Fruit fly (Drosophila melanogaster): ENCODE measurements around the gene CG18746.

CG18746 gene

DNA sequence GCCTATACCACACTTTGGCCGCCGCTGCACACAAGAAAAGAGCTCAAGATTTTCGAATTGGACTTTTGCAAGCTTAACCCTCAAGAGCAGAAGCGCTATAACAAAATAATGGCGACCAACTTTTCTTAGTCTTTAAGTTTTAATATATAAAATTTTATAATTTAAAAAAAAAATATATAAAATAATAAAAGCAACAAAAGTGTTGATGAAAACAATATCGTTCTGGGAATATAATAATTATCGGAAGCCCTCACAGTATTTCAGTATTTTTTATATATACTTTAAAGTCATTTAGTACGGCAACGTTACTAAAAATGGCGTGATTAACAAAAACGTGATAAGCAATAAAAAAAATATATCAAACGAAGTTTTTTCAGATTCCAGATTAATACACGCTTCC lies 30.5 kb downstream of the CG18746 start, which contains the start of gene Sp7:
Gene Sp7, plus strand, starts transcription at position 301 of the 400 bp plus-strand sequence.
- TF ChIP-seq Myc (optimal IDR thresholded peaks at IDR 0.05) (no peak), Abd-B (GFP tag; optimal IDR thresholded peaks at IDR 0.05) (no peak), Jra (GFP tag; optimal IDR thresholded peaks at IDR 0.05) (no peak), dl (GFP tag; optimal IDR thresholded peaks at IDR 0.05; ENCODE audit: insufficient read depth in 1 of 2, partially characterized antibody in 2 of 2) (no peak), Rel (GFP tag; optimal IDR thresholded peaks at IDR 0.05) (no peak), Rel (tag; optimal IDR thresholded peaks at IDR 0.05) (no peak), Mio (GFP tag; optimal IDR thresholded peaks at IDR 0.05) (no peak), woc (GFP tag; optimal IDR thresholded peaks at IDR 0.05) (no peak), tai (GFP tag; optimal IDR thresholded peaks at IDR 0.05) (no peak), sage (GFP tag; optimal IDR thresholded peaks at IDR 0.05) (no peak), CrebA (GFP tag; optimal IDR thresholded peaks at IDR 0.05; ENCODE audit: borderline replicate concordance) (no peak), Hr78 (GFP tag; optimal IDR thresholded peaks at IDR 0.05) (no peak), dsf (GFP tag; optimal IDR thresholded peaks at IDR 0.05; ENCODE audit: borderline replicate concordance) (no peak)

DNA sequence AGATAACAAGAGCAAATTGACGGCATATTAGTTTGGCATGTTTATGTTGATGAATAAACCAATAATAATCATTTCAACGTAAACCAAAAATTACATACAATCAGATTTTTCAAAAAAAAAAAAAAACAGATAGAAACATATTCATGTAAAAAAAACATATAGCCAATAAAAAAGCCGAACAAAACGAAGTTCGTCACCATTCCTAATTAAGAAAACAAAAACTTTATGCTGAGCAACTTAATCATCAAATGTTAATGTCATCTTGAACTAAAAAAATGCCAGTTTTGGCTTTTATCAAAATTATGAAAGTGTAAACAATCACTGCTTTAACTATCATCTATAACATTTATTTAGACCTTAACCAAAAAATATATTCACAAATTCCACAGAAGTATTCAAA lies 32.2 kb downstream of the CG18746 start, which contains the start of gene CG10919:
Gene CG10919, plus strand, starts transcription at position 301 of the 400 bp plus-strand sequence.
- no peak for TF ChIP-seq Hnf4 (GFP tag; optimal IDR thresholded peaks at IDR 0.05)

DNA sequence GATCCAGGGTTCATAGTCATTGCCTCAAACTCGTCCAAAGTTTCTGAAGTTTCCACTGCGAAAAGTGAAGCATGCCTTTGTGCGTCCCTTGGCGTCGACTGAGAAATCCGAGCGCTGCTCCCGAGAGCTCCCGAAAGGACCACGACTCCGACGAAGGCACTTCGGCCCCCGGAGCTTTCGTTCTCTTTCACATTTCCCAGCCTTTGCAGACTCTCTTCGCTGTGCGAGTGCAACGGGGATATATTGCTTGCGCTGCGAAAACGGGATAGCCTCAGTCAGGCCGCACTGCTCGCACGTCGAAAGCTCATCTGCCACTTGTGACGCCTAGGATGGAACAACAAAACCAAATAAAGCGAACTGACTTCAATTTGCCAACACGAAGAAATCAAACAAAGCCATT lies 36.5 kb downstream of the CG18746 start:
- no peak for TF ChIP-seq lola (GFP tag; optimal IDR thresholded peaks at IDR 0.05)
- TF ChIP-seq Hr78 (GFP tag; optimal IDR thresholded peaks at IDR 0.05), result no peak
- no peak for TF ChIP-seq CG32264 (GFP tag; optimal IDR thresholded peaks at IDR 0.05)
- TF ChIP-seq tai (GFP tag; optimal IDR thresholded peaks at IDR 0.05), result no peak
- TF ChIP-seq usp (GFP tag; optimal IDR thresholded peaks at IDR 0.05), result no peak
- TF ChIP-seq OdsH (GFP tag; optimal IDR thresholded peaks at IDR 0.05), result no peak
- TF ChIP-seq Mio (GFP tag; optimal IDR thresholded peaks at IDR 0.05), result no peak
- no peak for TF ChIP-seq Hr83 (GFP tag; optimal IDR thresholded peaks at IDR 0.05; ENCODE audit: poor library complexity, severe bottlenecking)
- TF ChIP-seq rgr (GFP tag; optimal IDR thresholded peaks at IDR 0.05), result no peak
- no peak for TF ChIP-seq pan (optimal IDR thresholded peaks at IDR 0.05)
- TF ChIP-seq dsf (GFP tag; optimal IDR thresholded peaks at IDR 0.05; ENCODE audit: borderline replicate concordance), result no peak
- no peak for TF ChIP-seq fru (GFP tag; optimal IDR thresholded peaks at IDR 0.05)
- no peak for TF ChIP-seq CrebA (GFP tag; optimal IDR thresholded peaks at IDR 0.05; ENCODE audit: borderline replicate concordance)
- TF ChIP-seq woc (GFP tag; optimal IDR thresholded peaks at IDR 0.05), result no peak
- no peak for TF ChIP-seq Rel (GFP tag; optimal IDR thresholded peaks at IDR 0.05)
- no peak for TF ChIP-seq Rel (tag; optimal IDR thresholded peaks at IDR 0.05)

DNA sequence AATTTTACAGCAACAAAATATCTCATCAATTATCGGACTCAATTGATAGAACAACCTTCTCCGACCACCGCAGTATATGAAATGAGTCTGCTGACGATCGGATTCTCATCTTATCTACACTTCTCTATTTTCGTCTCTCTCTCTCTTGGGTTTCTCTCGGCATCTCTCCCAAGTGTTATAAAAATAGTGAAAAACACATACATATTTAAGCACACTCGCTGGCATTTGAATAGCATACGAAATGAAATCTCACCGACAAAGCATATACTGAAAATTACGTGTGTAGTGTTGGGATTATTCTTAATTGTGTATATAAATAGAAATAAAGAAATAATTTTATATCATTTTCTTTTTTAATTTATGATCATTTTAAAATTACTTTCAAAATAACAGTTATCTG lies 40.0 kb downstream of the CG18746 start, which contains the start of gene pyd3:
Gene pyd3, minus strand, starts transcription at position 87 of the 400 bp plus-strand sequence.
- TF ChIP-seq dsf (GFP tag; optimal IDR thresholded peaks at IDR 0.05; ENCODE audit: borderline replicate concordance), result no peak
- no peak for TF ChIP-seq Jra (GFP tag; optimal IDR thresholded peaks at IDR 0.05)
- no peak for TF ChIP-seq sage (GFP tag; optimal IDR thresholded peaks at IDR 0.05)
- TF ChIP-seq psq (GFP tag; optimal IDR thresholded peaks at IDR 0.05), result no peak
- no peak for TF ChIP-seq OdsH (GFP tag; optimal IDR thresholded peaks at IDR 0.05)
- TF ChIP-seq foxo (GFP tag; optimal IDR thresholded peaks at IDR 0.05), result no peak
- TF ChIP-seq Vsx2 (GFP tag; optimal IDR thresholded peaks at IDR 0.05; ENCODE audit: partially characterized antibody), result no peak
- no peak for TF ChIP-seq Hr78 (GFP tag; optimal IDR thresholded peaks at IDR 0.05)
- no peak for TF ChIP-seq h (GFP tag; optimal IDR thresholded peaks at IDR 0.05)
- no peak for TF ChIP-seq dmrt93B (GFP tag; optimal IDR thresholded peaks at IDR 0.05)
- no peak for TF ChIP-seq brk (GFP tag; optimal IDR thresholded peaks at IDR 0.05)
- TF ChIP-seq Dfd (GFP tag; optimal IDR thresholded peaks at IDR 0.05), result no peak

DNA sequence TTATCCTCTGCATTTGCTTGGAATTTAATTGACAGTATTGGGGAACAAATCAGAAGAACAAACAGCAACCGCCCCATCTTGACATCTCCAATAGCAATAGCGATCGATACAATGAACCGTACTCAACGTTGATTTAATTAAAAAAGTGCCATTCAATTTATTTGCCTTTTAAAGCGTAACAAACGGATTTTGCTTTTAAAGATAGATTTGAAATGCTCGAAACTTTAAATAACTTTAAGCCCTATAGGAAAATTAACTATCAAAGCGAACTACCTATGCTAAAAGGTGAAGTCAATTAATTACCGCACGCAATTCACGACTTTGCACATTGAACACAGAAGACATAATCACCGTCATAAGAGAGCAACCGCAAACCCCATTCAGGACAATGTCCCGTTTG lies 50.5 kb downstream of the CG18746 start, which contains the start of gene CG43254:
Gene CG43254, minus strand, starts transcription at position 101 of the 400 bp plus-strand sequence.
- TF ChIP-seq Myc (optimal IDR thresholded peaks at IDR 0.05), result no peak

Measured in whole organism, wandering third instar larva.